Fruit fly (Drosophila melanogaster): ENCODE data around the gene CG7872.

Gene CG7872

DNA sequence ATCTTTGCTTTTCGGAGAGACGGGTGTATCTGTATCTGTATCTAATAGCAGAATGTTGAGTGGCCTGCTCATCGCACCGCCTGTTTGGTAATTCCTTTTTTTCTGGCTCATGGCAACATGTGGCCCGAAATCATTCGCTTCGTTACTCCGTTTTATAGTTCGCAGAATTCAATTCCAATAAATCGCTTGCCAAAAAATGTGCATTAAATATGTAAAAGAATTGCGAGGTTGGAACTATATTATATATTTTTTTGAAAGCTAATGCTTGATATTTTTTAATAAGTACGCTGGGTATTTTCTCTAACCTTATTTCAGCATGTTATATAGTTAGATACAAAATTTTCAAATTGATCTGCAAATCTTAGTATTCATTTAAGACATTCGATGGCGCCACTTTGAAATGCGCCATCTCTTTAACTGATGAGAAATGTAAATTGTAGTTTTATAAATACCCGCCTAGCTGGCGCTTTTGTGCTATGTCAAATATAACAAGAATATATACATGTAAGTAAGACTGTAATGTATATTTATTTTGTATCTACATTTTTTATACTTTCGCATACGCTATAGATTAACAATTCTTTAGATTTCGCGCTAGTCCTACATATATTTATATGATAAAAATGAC lies 16.3 kb downstream of the CG7872 start (continued):
- TF ChIP-seq Ssrp (tag; optimal IDR thresholded peaks at IDR 0.05) (no peak), CG2116 (GFP tag; optimal IDR thresholded peaks at IDR 0.05) (no peak), CG6791 (GFP tag; IDR thresholded peaks at IDR 0.05; ENCODE audit: partially characterized antibody) (peak; percentile 33; the same call in 1 of the 3 replicates), so (GFP tag; IDR thresholded peaks at IDR 0.05) (0 out of 3 replicates have a peak, but pooled peaks have one; percentile 5), CG11093 (GFP tag; IDR thresholded peaks at IDR 0.05) (0 out of 3 replicates have a peak, but pooled peaks have one; percentile 10), sens (GFP tag) (peak; percentile 81), amos (GFP tag; IDR thresholded peaks at IDR 0.05; ENCODE audit: partially characterized antibody) (peak; percentile 77), Nf-YA (GFP tag; IDR thresholded peaks at IDR 0.05) (no peak), CG4328 (GFP tag; optimal IDR thresholded peaks at IDR 0.05) (no peak), Hr78 (GFP tag; optimal IDR thresholded peaks at IDR 0.05) (no peak), ara (GFP tag; IDR thresholded peaks at IDR 0.05) (no peak; the same call in 1 of the 2 replicates), PHDP (tag; optimal IDR thresholded peaks at IDR 0.05) (peak; percentile 23), CG12391 (tag; optimal IDR thresholded peaks at IDR 0.05) (no peak), CG9817 (tag; optimal IDR thresholded peaks at IDR 0.05) (peak; percentile 49), CG6272 (GFP tag; IDR thresholded peaks at IDR 0.05) (peak; percentile 13; the same call in 1 of the 2 replicates), Camta (GFP tag; optimal IDR thresholded peaks at IDR 0.05) (no peak), Pdp1 (GFP tag; optimal IDR thresholded peaks at IDR 0.05) (peak in 1 of 2 experiments; percentile 13), slbo (GFP tag; IDR thresholded peaks at IDR 0.05) (peak; percentile 79), CG11723 (GFP tag; optimal IDR thresholded peaks at IDR 0.05) (no peak), CG34422 (GFP tag; IDR thresholded peaks at IDR 0.05) (peak; percentile 68), dmrt99B (tag; optimal IDR thresholded peaks at IDR 0.05) (no peak), wdn (GFP tag; IDR thresholded peaks at IDR 0.05) (no peak), knrl (GFP tag; IDR thresholded peaks at IDR 0.05; ENCODE audit: partially characterized antibody) (peak; percentile 62), dimm (GFP tag; IDR thresholded peaks at IDR 0.05) (no peak), wek (GFP tag; optimal IDR thresholded peaks at IDR 0.05) (no peak), dm (GFP tag; optimal IDR thresholded peaks at IDR 0.05) (no peak), CG14014 (GFP tag; IDR thresholded peaks at IDR 0.05) (0 out of 2 replicates have a peak, but pooled peaks have one; percentile 32), MBD-R2 (GFP tag; IDR thresholded peaks at IDR 0.05) (0 out of 2 replicates have a peak, but pooled peaks have one; percentile 22), prd (optimal IDR thresholded peaks at IDR 0.05) (no peak), prd (GFP tag; IDR thresholded peaks at IDR 0.05) (peak; percentile 51; the same call in 2 of the 3 replicates), CTCF (GFP tag; optimal IDR thresholded peaks at IDR 0.05) (peak; percentile 97), nerfin-2 (GFP tag; IDR thresholded peaks at IDR 0.05; ENCODE audit: partially characterized antibody) (no peak), Usf (GFP tag; optimal IDR thresholded peaks at IDR 0.05) (no peak), CG10462 (GFP tag; optimal IDR thresholded peaks at IDR 0.05) (no peak), seq (GFP tag; IDR thresholded peaks at IDR 0.05) (no peak), CrebB (tag; optimal IDR thresholded peaks at IDR 0.05) (no peak), hth (optimal IDR thresholded peaks at IDR 0.05) (no peak), ftz-f1 (GFP tag; optimal IDR thresholded peaks at IDR 0.05) (no peak), CG6254 (GFP tag; optimal IDR thresholded peaks at IDR 0.05) (no peak), CG5953 (GFP tag; IDR thresholded peaks at IDR 0.05) (0 out of 2 replicates have a peak, but pooled peaks have one; percentile 22), CG15011 (GFP tag; optimal IDR thresholded peaks at IDR 0.05) (no peak), Hmr (GFP tag; optimal IDR thresholded peaks at IDR 0.05) (peak; percentile 25), Drgx (GFP tag; IDR thresholded peaks at IDR 0.05) (no peak), Oli (tag; optimal IDR thresholded peaks at IDR 0.05) (no peak), CG7372 (GFP tag; IDR thresholded peaks at IDR 0.05) (no peak), ewg (GFP tag; optimal IDR thresholded peaks at IDR 0.05) (no peak), chinmo (GFP tag; IDR thresholded peaks at IDR 0.05; ENCODE audit: partially characterized antibody) (0 out of 4 replicates have a peak, but pooled peaks have one; percentile 36), Dp (GFP tag; optimal IDR thresholded peaks at IDR 0.05) (peak; percentile 51), ranshi (GFP tag; IDR thresholded peaks at IDR 0.05) (0 out of 2 replicates have a peak, but pooled peaks have one; percentile 17), gsb-n (tag; optimal IDR thresholded peaks at IDR 0.05) (no peak)

All from whole organism, embryonic.